Fruit fly (Drosophila melanogaster): ENCODE measurements around the gene Npc2c.

Gene Npc2c

DNA sequence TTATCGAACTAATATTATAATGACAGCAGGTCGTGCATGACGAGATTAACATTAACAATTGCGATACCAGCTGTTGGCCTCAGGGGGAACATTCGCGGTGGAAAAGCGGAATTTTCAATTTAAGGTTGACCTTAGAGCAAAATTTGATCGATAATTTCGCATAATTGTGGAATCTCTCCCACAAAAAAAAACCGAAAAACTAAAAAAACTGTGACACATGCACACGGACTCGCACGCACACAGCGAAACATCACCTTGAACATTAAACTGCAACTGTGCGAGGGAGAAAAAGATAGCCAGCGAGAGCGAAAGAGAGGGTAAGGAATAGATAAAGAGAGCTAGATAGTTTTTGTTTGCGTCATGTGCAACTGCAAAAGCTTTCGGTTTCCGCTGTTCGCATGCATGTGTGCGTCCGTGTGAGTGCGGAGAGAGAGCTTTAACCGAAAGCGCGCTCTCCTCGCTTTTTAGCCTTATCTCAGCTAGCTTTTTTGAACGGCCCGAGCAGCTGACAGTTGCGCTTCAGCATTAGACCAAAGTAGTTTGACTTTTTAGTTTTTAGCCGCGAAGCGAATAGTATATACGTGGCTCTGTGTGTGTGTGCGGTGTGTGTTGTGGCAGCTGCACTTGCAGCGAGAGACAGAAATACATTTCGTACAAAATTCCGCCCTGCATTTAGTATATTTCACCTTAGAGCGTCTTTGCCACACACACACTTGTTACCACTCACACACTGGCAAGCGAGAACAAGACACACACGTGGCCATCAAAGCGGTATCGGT, 33.4 kb downstream of the Npc2c start (continued):
- TF ChIP-seq Sin3A (optimal IDR thresholded peaks at IDR 0.05), result no peak
- TF ChIP-seq slbo (GFP tag; IDR thresholded peaks at IDR 0.05), result 0 out of 2 replicates have a peak, but pooled peaks have one; percentile 11
- no peak for TF ChIP-seq CG17359 (tag; optimal IDR thresholded peaks at IDR 0.05)
- no peak for TF ChIP-seq emc (GFP tag; optimal IDR thresholded peaks at IDR 0.05)
- TF ChIP-seq Fer3 (tag; optimal IDR thresholded peaks at IDR 0.05), result no peak
- no peak for TF ChIP-seq onecut (GFP tag; IDR thresholded peaks at IDR 0.05)
- no peak for TF ChIP-seq B-H1 (GFP tag; IDR thresholded peaks at IDR 0.05)
- TF ChIP-seq CG42726 (GFP tag; IDR thresholded peaks at IDR 0.05; ENCODE audit: partially characterized antibody), result 0 out of 2 replicates have a peak, but pooled peaks have one; percentile 17
- no peak for TF ChIP-seq Elba2 (GFP tag; optimal IDR thresholded peaks at IDR 0.05)
- TF ChIP-seq CG17612 (GFP tag; IDR thresholded peaks at IDR 0.05), result no peak
- no peak for TF ChIP-seq gcm2 (GFP tag; optimal IDR thresholded peaks at IDR 0.05)
- TF ChIP-seq CTCF (GFP tag; optimal IDR thresholded peaks at IDR 0.05), result peak; percentile 44
- TF ChIP-seq Hey (tag; optimal IDR thresholded peaks at IDR 0.05), result no peak
- no peak for TF ChIP-seq CG13775 (GFP tag; optimal IDR thresholded peaks at IDR 0.05)
- no peak for TF ChIP-seq CG2889 (GFP tag; IDR thresholded peaks at IDR 0.05)
- 0 out of 2 replicates have a peak, but pooled peaks have one; percentile 26 for TF ChIP-seq CG17328 (GFP tag; IDR thresholded peaks at IDR 0.05)
- TF ChIP-seq CG12155 (GFP tag; optimal IDR thresholded peaks at IDR 0.05), result no peak
- no peak for TF ChIP-seq Tbp (GFP tag; optimal IDR thresholded peaks at IDR 0.05)
- 0 out of 2 replicates have a peak, but pooled peaks have one; percentile 19 for TF ChIP-seq sna (GFP tag; IDR thresholded peaks at IDR 0.05; ENCODE audit: partially characterized antibody)
- TF ChIP-seq CG9727 (GFP tag; optimal IDR thresholded peaks at IDR 0.05), result no peak
- no peak for TF ChIP-seq H2.0 (GFP tag; IDR thresholded peaks at IDR 0.05)
- 0 out of 4 replicates have a peak, but pooled peaks have one; percentile 15 for TF ChIP-seq Dll (GFP tag; IDR thresholded peaks at IDR 0.05; ENCODE audit: partially characterized antibody)
- TF ChIP-seq CG3995 (GFP tag; optimal IDR thresholded peaks at IDR 0.05), result no peak
- no peak for TF ChIP-seq run (tag; optimal IDR thresholded peaks at IDR 0.05)
- TF ChIP-seq HLH54F (GFP tag; optimal IDR thresholded peaks at IDR 0.05), result no peak
- TF ChIP-seq CG30020 (tag; optimal IDR thresholded peaks at IDR 0.05), result no peak
- TF ChIP-seq TFAM (GFP tag; optimal IDR thresholded peaks at IDR 0.05), result no peak
- no peak for TF ChIP-seq tap (tag; optimal IDR thresholded peaks at IDR 0.05)
- no peak for TF ChIP-seq prd (optimal IDR thresholded peaks at IDR 0.05)
- TF ChIP-seq prd (GFP tag; IDR thresholded peaks at IDR 0.05), result no peak
- TF ChIP-seq CG5245 (GFP tag; optimal IDR thresholded peaks at IDR 0.05), result no peak
- no peak for TF ChIP-seq D (optimal IDR thresholded peaks at IDR 0.05)
- TF ChIP-seq D (GFP tag; optimal IDR thresholded peaks at IDR 0.05), result no peak
- TF ChIP-seq HLH3B (GFP tag; IDR thresholded peaks at IDR 0.05), result no peak
- TF ChIP-seq pfk (GFP tag; optimal IDR thresholded peaks at IDR 0.05), result no peak
- TF ChIP-seq CG31365 (tag; optimal IDR thresholded peaks at IDR 0.05), result peak; percentile 8
- 0 out of 3 replicates have a peak, but pooled peaks have one; percentile 28 for TF ChIP-seq ase (GFP tag; IDR thresholded peaks at IDR 0.05)
- TF ChIP-seq en (GFP tag; optimal IDR thresholded peaks at IDR 0.05), result no peak
- TF ChIP-seq CG15011 (GFP tag; optimal IDR thresholded peaks at IDR 0.05), result no peak
- no peak for TF ChIP-seq Dip2 (GFP tag; IDR thresholded peaks at IDR 0.05)
- TF ChIP-seq nau (GFP tag; optimal IDR thresholded peaks at IDR 0.05), result peak; percentile 55
- TF ChIP-seq CG4820 (GFP tag; optimal IDR thresholded peaks at IDR 0.05), result no peak
- TF ChIP-seq CG14965 (GFP tag; optimal IDR thresholded peaks at IDR 0.05; ENCODE audit: borderline replicate concordance), result no peak
- no peak for TF ChIP-seq CG11247 (GFP tag; IDR thresholded peaks at IDR 0.05)
- no peak for TF ChIP-seq toy (GFP tag; IDR thresholded peaks at IDR 0.05)
- no peak for TF ChIP-seq CG8765 (GFP tag; IDR thresholded peaks at IDR 0.05)
- TF ChIP-seq YL-1 (GFP tag; optimal IDR thresholded peaks at IDR 0.05), result no peak
- TF ChIP-seq CG11696 (GFP tag; IDR thresholded peaks at IDR 0.05), result no peak
- TF ChIP-seq org-1 (GFP tag; optimal IDR thresholded peaks at IDR 0.05), result no peak
- TF ChIP-seq Oaz (GFP tag; IDR thresholded peaks at IDR 0.05), result no peak
- TF ChIP-seq Nf-YB (GFP tag; optimal IDR thresholded peaks at IDR 0.05), result no peak
- TF ChIP-seq CG10959 (GFP tag; IDR thresholded peaks at IDR 0.05), result no peak

All from whole organism, embryonic.